Worm (Caenorhabditis elegans) whole organism, mixed stage, embryonic: Measurements from ENCODE around the gene F15B9.11.

Experiments used
- lin-13 ChIP-seq: fragments of 150-350 bp; optimal IDR thresholded peaks from 2 replicates; lab custom pipeline; 2014; ENCODE audit warnings: missing biosample characterization, missing genetic modification characterization
- mab-5 ChIP-seq: fragments of 150-350 bp; optimal IDR thresholded peaks from 2 replicates; lab custom pipeline; 2014; ENCODE audit warnings: missing biosample characterization, missing genetic modification characterization
- nhr-12 ChIP-seq: fragments of 150-350 bp; optimal IDR thresholded peaks from 2 replicates; lab custom pipeline; 2014; ENCODE audit warnings: missing biosample characterization, missing genetic modification characterization
- snpc-4 ChIP-seq: fragments of 150-350 bp; optimal IDR thresholded peaks from 2 replicates; lab custom pipeline; 2014; ENCODE audit warnings: missing biosample characterization, missing genetic modification characterization
- zip-8 ChIP-seq: fragments of 150-350 bp; optimal IDR thresholded peaks from 2 replicates; lab custom pipeline; 2014; ENCODE audit warnings: missing biosample characterization, missing genetic modification characterization

ce11 chrV:12967110-12967509, 25.6 kb downstream of the F15B9.11 start, which contains the start of gene R186.3:
- no peak for TF ChIP-seq zip-8
- TF ChIP-seq mab-5 = no peak
- TF ChIP-seq nhr-12 (tag; lab: Kevin White, UChicago) = no peak
- TF ChIP-seq snpc-4 = no peak
- TF ChIP-seq lin-13 (tag; lab: Kevin White, UChicago) = no peak
